Worm (Caenorhabditis elegans) whole organism, late embryonic: Measurements from ENCODE around the gene Y54G9A.5.
A peak's percentile ranks its signal among the peaks of the same experiment; 100 is the strongest.

ENCODE experiments used
- ama-1 ChIP-seq: fragments of 150-350 bp; optimal IDR thresholded peaks from 2 replicates; lab custom pipeline; 2014
- ceh-6 ChIP-seq: fragments of 200-800 bp; sonication (Bioruptor generic); optimal IDR thresholded peaks from 2 replicates; lab custom pipeline; 2018; ENCODE audit warnings: mild to moderate bottlenecking, missing genetic modification characterization, missing compliant biosample characterization
- elt-2 ChIP-seq: sonication (generic microtip); optimal IDR thresholded peaks from 2 replicates; lab custom pipeline; 2016; ENCODE audit warnings: missing genetic modification reagents, missing genetic modification characterization, missing compliant biosample characterization
- fkh-6 ChIP-seq: sonication (generic microtip); optimal IDR thresholded peaks from 2 replicates; lab custom pipeline; 2016; ENCODE audit warnings: missing genetic modification characterization, missing compliant biosample characterization
- odd-2 ChIP-seq: sonication (generic microtip); optimal IDR thresholded peaks from 2 replicates; lab custom pipeline; 2017; ENCODE audit warnings: antibody characterized with exemption, mild to moderate bottlenecking, missing genetic modification characterization, missing compliant biosample characterization
- pag-3 ChIP-seq: sonication (generic microtip); optimal IDR thresholded peaks from 2 replicates; lab custom pipeline; 2016; ENCODE audit warnings: missing compliant biosample characterization, missing genetic modification characterization, borderline replicate concordance
- pqm-1 ChIP-seq: sonication (generic microtip); optimal IDR thresholded peaks from 2 replicates; lab custom pipeline; 2016; ENCODE audit warnings: missing genetic modification characterization, missing compliant biosample characterization
- rnt-1 ChIP-seq: sonication (generic microtip); optimal IDR thresholded peaks from 2 replicates; lab custom pipeline; 2016; ENCODE audit warnings: missing genetic modification characterization, missing compliant biosample characterization
- sdc-2 ChIP-seq: sonication (generic microtip); optimal IDR thresholded peaks from 2 replicates; lab custom pipeline; 2016; ENCODE audit warnings: missing genotype, missing genetic modification characterization, missing compliant biosample characterization

The Y54G9A.5 gene

DNA sequence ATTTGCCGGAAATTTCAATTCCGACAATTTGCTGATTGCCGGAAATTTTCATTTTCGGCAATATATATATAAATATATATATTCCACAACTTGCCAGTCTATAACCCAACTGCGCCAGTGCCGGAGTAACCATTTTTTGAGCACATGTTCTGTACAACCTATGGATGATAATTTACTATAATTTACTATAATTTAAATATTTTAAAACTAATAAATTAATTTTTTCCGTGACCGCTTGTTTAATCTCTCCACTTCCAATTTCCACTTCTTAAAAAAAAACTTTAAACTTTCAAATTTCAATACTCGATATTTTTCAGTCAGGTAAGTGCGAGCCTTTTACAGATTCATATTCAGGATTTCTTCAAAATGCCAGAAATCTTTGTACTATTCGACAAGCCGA is 43.1 kb downstream of the Y54G9A.5 start, which contains the start of gene arrd-12:
arrd-12 (plus strand) TSS at position 301 of the 400 bp plus-strand sequence.
- TF ChIP-seq fkh-6 (tag; lab: Kevin White, UChicago) = no peak
- no peak for TF ChIP-seq ceh-6 (GFP tag; lab: Kevin White, UChicago)
- no peak for TF ChIP-seq odd-2 (tag; lab: Kevin White, UChicago)
- TF ChIP-seq pag-3 = no peak
- no peak for TF ChIP-seq ama-1 (lab: Kevin White, UChicago)
- TF ChIP-seq pqm-1 (tag; lab: Kevin White, UChicago) = no peak
- TF ChIP-seq sdc-2 = no peak

- TF ChIP-seq elt-2 = peak; percentile 44
- no peak for TF ChIP-seq rnt-1 (tag; lab: Kevin White, UChicago)
Observed at ce11 chrII:13771335-13771734, 48.5 kb downstream of the Y54G9A.5 start, which contains the start of gene C01B9.1. TSS of gene C01B9.1 (plus strand) at chrII:13771575.
